Fruit fly (Drosophila melanogaster) whole organism, embryonic: ENCODE measurements around the gene Tango2.

Experiments used
- CG10543 ChIP-seq: fragments of 200-800 bp; sonication (Bioruptor generic); optimal IDR thresholded peaks from 3 replicates; lab custom pipeline; 2017; ENCODE audit warnings: missing biosample characterization, mild to moderate bottlenecking, missing genetic modification characterization, moderate library complexity
- CG11504 ChIP-seq: fragments of 200-800 bp; sonication (Bioruptor generic); optimal IDR thresholded peaks from 3 replicates; lab custom pipeline; 2019; ENCODE audit warnings: missing biosample characterization, mild to moderate bottlenecking, missing genetic modification characterization, moderate library complexity
- CG13123 ChIP-seq: fragments of 200-800 bp; sonication (Bioruptor generic); optimal IDR thresholded peaks from 2 replicates; lab custom pipeline; 2016; ENCODE audit warnings: missing biosample characterization, missing genetic modification characterization
- CG1602 ChIP-seq: fragments of 200-800 bp; sonication (Bioruptor generic); optimal IDR thresholded peaks from 3 replicates; lab custom pipeline; 2016; ENCODE audit warnings: missing biosample characterization, missing genetic modification characterization
- CG17802 ChIP-seq: fragments of 200-800 bp; sonication (Bioruptor generic); optimal IDR thresholded peaks from 2 replicates; lab custom pipeline; 2018; ENCODE audit warnings: missing biosample characterization, mild to moderate bottlenecking, missing genetic modification characterization, moderate library complexity
- CG2875 ChIP-seq: fragments of 200-800 bp; sonication (Bioruptor generic); optimal IDR thresholded peaks from 2 replicates; lab custom pipeline; 2017; ENCODE audit warnings: missing biosample characterization, mild to moderate bottlenecking, missing genetic modification characterization, missing genetic modification reagents
- CG43689 ChIP-seq: fragments of 200-800 bp; sonication (Bioruptor generic); IDR thresholded peaks from 2 replicates; pipeline ENCODE4 v1.3.6; 2022; ENCODE audit warnings: missing biosample characterization, missing genetic modification characterization
- CG5180 ChIP-seq: fragments of 200-800 bp; sonication (Bioruptor generic); optimal IDR thresholded peaks from 3 replicates; lab custom pipeline; 2017; ENCODE audit warnings: missing biosample characterization, missing genetic modification characterization, mild to moderate bottlenecking, moderate library complexity, missing genetic modification reagents
- CG5245 ChIP-seq: fragments of 200-800 bp; sonication (Bioruptor generic); optimal IDR thresholded peaks from 3 replicates; lab custom pipeline; 2016; ENCODE audit warnings: missing biosample characterization, missing genetic modification characterization
- CG6175 ChIP-seq: fragments of 200-800 bp; sonication (Bioruptor generic); IDR thresholded peaks from 3 replicates; pipeline ENCODE4 v1.3.6; 2022; ENCODE audit warnings: missing biosample characterization, missing genetic modification characterization
- CG6765 ChIP-seq: fragments of 200-800 bp; sonication (Bioruptor generic); optimal IDR thresholded peaks from 3 replicates; lab custom pipeline; 2017; ENCODE audit warnings: missing biosample characterization, mild to moderate bottlenecking, missing genetic modification characterization
- CG7372 ChIP-seq: fragments of 200-800 bp; sonication (Bioruptor generic); IDR thresholded peaks from 2 replicates; pipeline ENCODE4 v1.3.6; 2022; ENCODE audit warnings: missing biosample characterization, missing genetic modification characterization
- CG7745 ChIP-seq: fragments of 200-800 bp; sonication (Bioruptor generic); optimal IDR thresholded peaks from 2 replicates; lab custom pipeline; 2018; ENCODE audit warnings: missing biosample characterization, mild to moderate bottlenecking, missing genetic modification characterization, moderate library complexity
- CG7987 ChIP-seq: fragments of 200-800 bp; sonication (Bioruptor generic); optimal IDR thresholded peaks from 2 replicates; lab custom pipeline; 2018; ENCODE audit warnings: missing biosample characterization, mild to moderate bottlenecking, missing genetic modification characterization, moderate library complexity
- CG9932 ChIP-seq: fragments of 200-800 bp; sonication (Bioruptor generic); IDR thresholded peaks from 2 replicates; pipeline ENCODE4 v1.3.6; 2022; ENCODE audit warnings: missing biosample characterization, missing genetic modification characterization
- Ets97D ChIP-seq: fragments of 200-800 bp; sonication (Bioruptor generic); optimal IDR thresholded peaks from 3 replicates; lab custom pipeline; 2016; ENCODE audit warnings: missing biosample characterization, missing genetic modification characterization
- HLHmδ ChIP-seq: fragments of 200-800 bp; sonication (Bioruptor generic); optimal IDR thresholded peaks from 2 replicates; lab custom pipeline; 2018; ENCODE audit warnings: missing biosample characterization, mild to moderate bottlenecking, missing genetic modification characterization, moderate library complexity
- Kr ChIP-seq: fragments of 200-800 bp; sonication (Bioruptor generic); optimal IDR thresholded peaks from 2 replicates; lab custom pipeline; 2017; ENCODE audit warnings: missing biosample characterization, mild to moderate bottlenecking, missing genetic modification characterization
- Med ChIP-seq: fragments of 200-800 bp; sonication (Bioruptor generic); peaks from one replicate; lab custom pipeline; 2016; ENCODE audit warnings: missing biosample characterization, missing genetic modification characterization, mild to moderate bottlenecking, inconsistent platforms, moderate library complexity
- Mes4 ChIP-seq: fragments of 200-800 bp; sonication (Bioruptor generic); optimal IDR thresholded peaks from 2 replicates; lab custom pipeline; 2016; ENCODE audit warnings: missing biosample characterization, missing genetic modification characterization
- NC2β ChIP-seq: fragments of 200-800 bp; sonication (Bioruptor generic); optimal IDR thresholded peaks from 2 replicates; lab custom pipeline; 2016; ENCODE audit warnings: missing biosample characterization, missing genetic modification characterization
- NFAT ChIP-seq: fragments of 200-800 bp; sonication (Bioruptor generic); IDR thresholded peaks from 2 replicates; pipeline ENCODE4 v1.3.6; 2022; ENCODE audit warnings: missing biosample characterization, missing genetic modification characterization
- Oaz ChIP-seq: fragments of 200-800 bp; sonication (Bioruptor generic); IDR thresholded peaks from 2 replicates; pipeline ENCODE4 v1.3.6; 2022; ENCODE audit warnings: missing biosample characterization, missing genetic modification characterization
- Pdp1 ChIP-seq, 2 experiments: fragments of 200-800 bp; sonication (Bioruptor generic); optimal IDR thresholded peaks; 3 replicates each; lab custom pipeline; 2016; ENCODE audit warnings: missing biosample characterization in 2 of 2, missing genetic modification characterization in 2 of 2, mild to moderate bottlenecking in 1 of 2, moderate library complexity in 1 of 2
- Scr ChIP-seq: fragments of 200-800 bp; sonication (Bioruptor generic); IDR thresholded peaks from 2 replicates; pipeline ENCODE4 v1.3.6; 2022; ENCODE audit warnings: missing biosample characterization, missing genetic modification characterization; ENCODE audit not compliant: partially characterized antibody
- Trl ChIP-seq, 3 experiments: fragments of >200 bp in 2 of 3; fragments of 200-800 bp in 1 of 3; sonication (Bioruptor generic) in 1 of 3; optimal IDR thresholded peaks; 2 replicates in 1 of 3; 3 replicates in 2 of 3; lab custom pipeline; 2016 to 2017; ENCODE audit warnings: missing biosample characterization in 1 of 3, missing genetic modification characterization in 1 of 3
- Xrp1 ChIP-seq: fragments of 200-800 bp; sonication (Bioruptor generic); IDR thresholded peaks from 2 replicates; pipeline ENCODE4 v1.3.6; 2022; ENCODE audit warnings: missing biosample characterization, missing genetic modification characterization
- ab ChIP-seq: fragments of 200-800 bp; sonication (Bioruptor generic); optimal IDR thresholded peaks from 2 replicates; lab custom pipeline; 2016; ENCODE audit warnings: missing biosample characterization, missing genetic modification characterization
- bowl ChIP-seq: fragments of 200-800 bp; sonication (Bioruptor generic); IDR thresholded peaks from 2 replicates; pipeline ENCODE4 v1.3.6; 2022; ENCODE audit warnings: missing biosample characterization, missing genetic modification characterization
- br ChIP-seq: fragments of >200 bp; optimal IDR thresholded peaks from 2 replicates; lab custom pipeline; 2017
- chinmo ChIP-seq: fragments of 200-800 bp; sonication (Bioruptor generic); IDR thresholded peaks from 4 replicates; pipeline ENCODE4 v1.3.6; 2022; ENCODE audit warnings: missing biosample characterization, missing genetic modification characterization; ENCODE audit not compliant: partially characterized antibody
- crol ChIP-seq: fragments of 200-800 bp; sonication (Bioruptor generic); IDR thresholded peaks from 2 replicates; pipeline ENCODE4 v1.3.6; 2022; ENCODE audit warnings: missing biosample characterization, missing genetic modification characterization
- dati ChIP-seq: fragments of 200-800 bp; sonication (Bioruptor generic); IDR thresholded peaks from 2 replicates; pipeline ENCODE4 v1.3.6; 2022; ENCODE audit warnings: missing biosample characterization, missing genetic modification characterization
- dimm ChIP-seq: fragments of 200-800 bp; sonication (Bioruptor generic); IDR thresholded peaks from 2 replicates; pipeline ENCODE4 v1.3.6; 2022; ENCODE audit warnings: missing biosample characterization, missing genetic modification characterization
- esg ChIP-seq: fragments of 200-800 bp; sonication (Bioruptor generic); conservative IDR thresholded peaks from 2 replicates; pipeline ENCODE4 v1.3.6; 2022; ENCODE audit warnings: missing biosample characterization, missing genetic modification characterization
- eve ChIP-seq, 2 experiments: fragments of >200 bp; optimal IDR thresholded peaks; 2 replicates each; lab custom pipeline; 2017; ENCODE audit warnings: missing biosample characterization in 2 of 2, missing genetic modification characterization in 2 of 2
- grn ChIP-seq: fragments of 200-800 bp; sonication (Bioruptor generic); optimal IDR thresholded peaks from 3 replicates; lab custom pipeline; 2017; ENCODE audit warnings: missing biosample characterization, missing genetic modification characterization
- gro ChIP-seq: fragments of 200-800 bp; sonication (Bioruptor generic); optimal IDR thresholded peaks from 2 replicates; lab custom pipeline; 2016; ENCODE audit warnings: missing biosample characterization, missing genetic modification characterization
- gt ChIP-seq: fragments of 200-800 bp; sonication (Bioruptor generic); IDR thresholded peaks from 2 replicates; pipeline ENCODE4 v1.3.6; 2022; ENCODE audit warnings: missing biosample characterization, missing genetic modification characterization
- kah ChIP-seq: fragments of 200-800 bp; sonication (Bioruptor generic); optimal IDR thresholded peaks from 2 replicates; lab custom pipeline; 2018; ENCODE audit warnings: missing biosample characterization, mild to moderate bottlenecking, missing genetic modification characterization
- kay ChIP-seq: fragments of 200-800 bp; sonication (Bioruptor generic); optimal IDR thresholded peaks from 2 replicates; lab custom pipeline; 2016; ENCODE audit warnings: missing biosample characterization, missing genetic modification characterization
- lilli ChIP-seq: fragments of 200-800 bp; sonication (Bioruptor generic); optimal IDR thresholded peaks from 3 replicates; lab custom pipeline; 2016; ENCODE audit warnings: missing biosample characterization, missing genetic modification characterization
- psq ChIP-seq: fragments of 200-800 bp; sonication (Bioruptor generic); optimal IDR thresholded peaks from 2 replicates; lab custom pipeline; 2017; ENCODE audit warnings: missing biosample characterization, missing genetic modification characterization
- pzg ChIP-seq: fragments of 200-800 bp; sonication (Bioruptor generic); optimal IDR thresholded peaks from 3 replicates; lab custom pipeline; 2018; ENCODE audit warnings: missing biosample characterization, mild to moderate bottlenecking, missing genetic modification characterization, moderate library complexity
- sd ChIP-seq: fragments of 200-800 bp; sonication (Bioruptor generic); optimal IDR thresholded peaks from 3 replicates; lab custom pipeline; 2018; ENCODE audit warnings: missing biosample characterization, mild to moderate bottlenecking, missing genetic modification characterization, moderate library complexity
- slp2 ChIP-seq: fragments of 200-800 bp; sonication (Bioruptor generic); optimal IDR thresholded peaks from 2 replicates; lab custom pipeline; 2016; ENCODE audit warnings: missing biosample characterization, missing genetic modification characterization
- stc ChIP-seq: fragments of 200-800 bp; sonication (Bioruptor generic); IDR thresholded peaks from 2 replicates; pipeline ENCODE4 v1.3.6; 2022; ENCODE audit warnings: missing biosample characterization, missing genetic modification characterization
- tio ChIP-seq: fragments of 200-800 bp; sonication (Bioruptor generic); optimal IDR thresholded peaks from 2 replicates; lab custom pipeline; 2017; ENCODE audit warnings: missing biosample characterization, missing genetic modification characterization, inconsistent platforms
- trh ChIP-seq: fragments of 200-800 bp; sonication (Bioruptor generic); optimal IDR thresholded peaks from 2 replicates; lab custom pipeline; 2016; ENCODE audit warnings: missing biosample characterization, missing genetic modification characterization

Gene Tango2

DNA sequence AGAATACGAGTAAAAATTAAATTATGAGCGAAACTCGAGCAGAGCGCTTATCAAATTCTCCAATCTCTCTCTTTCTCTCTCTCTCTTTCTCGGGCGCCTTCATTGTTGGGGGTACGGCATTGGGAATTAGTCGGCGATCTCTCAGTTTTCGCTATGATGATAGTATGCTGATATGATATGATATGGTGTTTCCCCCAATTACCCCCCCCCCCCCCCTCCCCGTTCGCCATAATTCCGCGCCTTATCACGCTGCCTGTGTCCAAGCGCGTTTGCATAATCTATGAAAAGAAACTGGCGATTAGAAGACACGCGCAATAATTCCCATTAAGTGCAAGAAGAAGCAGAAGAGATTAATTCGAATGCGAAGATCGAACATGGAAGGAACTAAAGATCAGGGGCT, 20.0 kb downstream of the Tango2 start (continued):
- TF ChIP-seq HLHmδ (GFP tag; lab: Kevin White, UChicago) (no peak), CG13123 (no peak), NFAT (GFP tag; lab: Robert Waterston, UW) (no peak), esg (GFP tag; lab: Robert Waterston, UW) (no peak), CG43689 (GFP tag; lab: Robert Waterston, UW) (no peak), dimm (no peak), CG10543 (peak; percentile 36), CG11504 (tag; lab: Kevin White, UChicago) (no peak), kay (no peak), pzg (GFP tag; lab: Kevin White, UChicago) (no peak), sd (tag; lab: Kevin White, UChicago) (peak; percentile 41), eve (GFP tag; optimal IDR thresholded peaks at IDR 0.05; lab: Kevin White, UChicago) (no peak), CG5180 (GFP tag; lab: Kevin White, UChicago) (no peak), grn (GFP tag; lab: Kevin White, UChicago) (peak; percentile 16), bowl (GFP tag; lab: Robert Waterston, UW) (no peak), crol (peak; percentile 68), slp2 (no peak), gro (no peak), CG7372 (GFP tag; lab: Robert Waterston, UW) (no peak)
- TF ChIP-seq, all 482 proteins: peak for 16

DNA sequence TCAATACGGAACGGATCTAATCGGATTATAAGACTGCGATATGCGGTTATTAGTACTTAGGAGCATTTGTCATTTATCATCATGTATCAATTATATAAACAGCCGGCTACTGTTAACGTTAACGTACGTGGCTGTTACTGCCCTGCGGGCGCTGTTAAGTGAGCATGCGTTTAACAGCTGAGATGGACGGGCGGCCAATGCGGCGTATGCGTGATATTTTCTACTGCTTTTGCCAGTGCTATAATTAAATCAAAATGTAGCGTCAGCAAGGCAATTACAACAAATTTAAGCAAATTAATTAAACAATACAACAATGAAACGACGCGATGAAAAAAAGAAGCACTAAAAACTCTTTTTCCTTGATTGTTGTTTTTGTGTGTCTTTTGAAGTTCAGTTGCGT, 20.8 kb downstream of the Tango2 start:
- peak in 1 of 2 experiments; percentile 75 for TF ChIP-seq Pdp1 (GFP tag; optimal IDR thresholded peaks at IDR 0.05; lab: Kevin White, UChicago)
- TF ChIP-seq Med (GFP tag; lab: Kevin White, UChicago), result peak; percentile 46
- no peak for TF ChIP-seq NC2β (GFP tag; lab: Kevin White, UChicago)
- TF ChIP-seq CG7372 (GFP tag; lab: Robert Waterston, UW), result peak; percentile 80
- no peak for TF ChIP-seq stc (GFP tag; lab: Robert Waterston, UW)
- TF ChIP-seq kah (GFP tag; lab: Kevin White, UChicago), result no peak
- 0 out of 4 replicates have a peak, but pooled peaks have one; percentile 55 for TF ChIP-seq chinmo (GFP tag; lab: Robert Waterston, UW)
- no peak for TF ChIP-seq psq (GFP tag; lab: Kevin White, UChicago)
- TF ChIP-seq CG7987 (GFP tag; lab: Kevin White, UChicago), result peak; percentile 61

dm6 chrX:13639998-13640691, 23.4 kb downstream of the Tango2 start:
- TF ChIP-seq CG6765 (GFP tag; lab: Kevin White, UChicago) (peak; percentile 96), CG6175 (GFP tag; lab: Robert Waterston, UW) (peak; percentile 97), dati (GFP tag; lab: Robert Waterston, UW) (peak; percentile 97), lilli (GFP tag; lab: Kevin White, UChicago) (peak; percentile 99), Kr (GFP tag; lab: Kevin White, UChicago) (peak; percentile 49), Xrp1 (GFP tag; lab: Robert Waterston, UW) (peak; percentile 99), CG1602 (GFP tag; lab: Kevin White, UChicago) (peak; percentile 98), tio (peak; percentile 97), CG7745 (tag; lab: Kevin White, UChicago) (peak; percentile 74), Ets97D (GFP tag; lab: Kevin White, UChicago) (peak; percentile 93), ab (GFP tag; lab: Kevin White, UChicago) (peak; percentile 95), CG9932 (GFP tag; lab: Robert Waterston, UW) (peak; percentile 99), gt (GFP tag; lab: Robert Waterston, UW) (peak; percentile 96), CG2875 (GFP tag; lab: Kevin White, UChicago) (peak; percentile 98), Scr (peak; percentile 55), CG17802 (tag; lab: Kevin White, UChicago) (peak; percentile 90), Oaz (GFP tag; lab: Robert Waterston, UW) (peak; percentile 99), br (lab: Kevin White, UChicago) (no peak), CG5245 (GFP tag; lab: Kevin White, UChicago) (peak; percentile 98), Mes4 (GFP tag; lab: Kevin White, UChicago) (peak; percentile 99), trh (GFP tag; lab: Kevin White, UChicago) (peak; percentile 94), Trl (optimal IDR thresholded peaks at IDR 0.05; lab: Kevin White, UChicago) (peak in 1 of 2 experiments; percentile 61), Trl (GFP tag; optimal IDR thresholded peaks at IDR 0.05; lab: Kevin White, UChicago) (peak; percentile 99)
